Worm (Caenorhabditis elegans) whole organism, L4 larva: ENCODE results near the gene C08B6.10.
A peak's percentile ranks its signal among the peaks of the same experiment; 100 is the strongest.

Experiments
- F26F4.8 ChIP-seq: fragments of 200-800 bp; sonication (Bioruptor generic); conservative IDR thresholded peaks from 2 replicates; pipeline ENCODE4 v1.3.6; 2022; ENCODE audit warnings: missing genetic modification characterization, missing compliant biosample characterization
- F37D6.2 ChIP-seq: sonication (generic microtip); optimal IDR thresholded peaks from 2 replicates; lab custom pipeline; 2016; ENCODE audit warnings: mild to moderate bottlenecking, missing genetic modification characterization, missing compliant biosample characterization
- F44E2.7 ChIP-seq: fragments of 200-800 bp; sonication (Bioruptor generic); IDR thresholded peaks from 2 replicates; pipeline ENCODE4 v2.1.2; 2022; ENCODE audit warnings: missing genetic modification characterization, missing compliant biosample characterization
- T20F7.1 ChIP-seq: fragments of 200-800 bp; sonication (Bioruptor generic); optimal IDR thresholded peaks from 2 replicates; lab custom pipeline; 2018; ENCODE audit warnings: mild to moderate bottlenecking, missing genetic modification characterization, missing compliant biosample characterization
- Y5F2A.4 ChIP-seq: fragments of 200-800 bp; sonication (Bioruptor generic); optimal IDR thresholded peaks from 2 replicates; lab custom pipeline; 2018; ENCODE audit warnings: mild to moderate bottlenecking, missing genetic modification characterization, missing compliant biosample characterization
- aha-1 ChIP-seq: fragments of 150-350 bp; peaks from one replicate; lab custom pipeline; 2014; ENCODE audit warnings: missing biosample characterization, missing genetic modification characterization
- arid-1 ChIP-seq: fragments of 200-800 bp; sonication (Bioruptor generic); conservative IDR thresholded peaks from 2 replicates; pipeline ENCODE4 v1.3.6; 2022; ENCODE audit warnings: missing genetic modification reagents, missing genetic modification characterization, missing compliant biosample characterization
- ceh-32 ChIP-seq: sonication (generic microtip); optimal IDR thresholded peaks from 2 replicates; lab custom pipeline; 2016; ENCODE audit warnings: mild to moderate bottlenecking, missing genetic modification characterization, missing compliant biosample characterization; ENCODE audit not compliant: poor library complexity
- ces-1 ChIP-seq: fragments of 150-350 bp; sonication (generic microtip); optimal IDR thresholded peaks from 4 replicates; lab custom pipeline; 2014; ENCODE audit warnings: missing biosample characterization, missing genetic modification reagents, missing genetic modification characterization
- cey-2 ChIP-seq: sonication (generic microtip); optimal IDR thresholded peaks from 3 replicates; lab custom pipeline; 2017; ENCODE audit warnings: missing genetic modification characterization, mild to moderate bottlenecking, missing compliant biosample characterization, antibody characterized with exemption, borderline replicate concordance; ENCODE audit not compliant: insufficient read depth
- daf-16 ChIP-seq, 3 experiments: sonication (generic microtip); optimal IDR thresholded peaks; 2 replicates each; lab custom pipeline; 2016 to 2017; ENCODE audit warnings: missing genetic modification characterization in 3 of 3, missing genetic modification reagents in 3 of 3, mild to moderate bottlenecking in 2 of 3, missing compliant biosample characterization in 2 of 3, missing biosample characterization in 1 of 3, moderate library complexity in 1 of 3
- daf-19 ChIP-seq: fragments of 200-800 bp; sonication (Bioruptor generic); conservative IDR thresholded peaks from 2 replicates; pipeline ENCODE4 v1.3.6; 2022; ENCODE audit warnings: missing genetic modification characterization, missing compliant biosample characterization
- daf-8 ChIP-seq: fragments of 200-800 bp; sonication (Bioruptor generic); IDR thresholded peaks from 2 replicates; pipeline ENCODE4 v1.3.6; 2022; ENCODE audit warnings: missing genetic modification characterization, missing compliant biosample characterization
- dmd-6 ChIP-seq: fragments of 200-800 bp; sonication (Bioruptor generic); IDR thresholded peaks from 2 replicates; pipeline ENCODE4 v1.3.6; 2022; ENCODE audit warnings: missing genetic modification reagents, missing genetic modification characterization, missing compliant biosample characterization
- duxl-1 ChIP-seq: sonication (generic microtip); optimal IDR thresholded peaks from 2 replicates; lab custom pipeline; 2016; ENCODE audit warnings: mild to moderate bottlenecking, missing genetic modification characterization, moderate library complexity, missing compliant biosample characterization; ENCODE audit not compliant: poor library complexity
- dve-1 ChIP-seq: sonication (generic microtip); optimal IDR thresholded peaks from 2 replicates; lab custom pipeline; 2017; ENCODE audit warnings: antibody characterized with exemption, mild to moderate bottlenecking, missing genetic modification characterization, missing compliant biosample characterization; ENCODE audit not compliant: insufficient read depth
- fkh-10 ChIP-seq: fragments of 150-350 bp; optimal IDR thresholded peaks from 2 replicates; lab custom pipeline; 2014; ENCODE audit warnings: missing biosample characterization, missing genetic modification reagents, missing genetic modification characterization
- hlh-11 ChIP-seq: fragments of 200-800 bp; sonication (Bioruptor generic); optimal IDR thresholded peaks from 2 replicates; lab custom pipeline; 2018; ENCODE audit warnings: mild to moderate bottlenecking, missing genetic modification characterization, missing compliant biosample characterization
- lim-7 ChIP-seq: fragments of 200-800 bp; sonication (Bioruptor generic); IDR thresholded peaks from 2 replicates; pipeline ENCODE4 v1.3.6; 2022; ENCODE audit warnings: missing genetic modification characterization, missing compliant biosample characterization
- lin-15B ChIP-seq: fragments of 150-350 bp; sonication (generic microtip); optimal IDR thresholded peaks from 3 replicates; lab custom pipeline; 2014; ENCODE audit warnings: missing biosample characterization, missing genetic modification characterization
- lsy-2 ChIP-seq, 2 experiments: fragments of 150-350 bp in 1 of 2; sonication (generic microtip) in 1 of 2; optimal IDR thresholded peaks; 2 replicates each; lab custom pipeline; 2014 to 2017; ENCODE audit warnings: missing biosample characterization in 2 of 2, missing genetic modification characterization in 2 of 2
- madf-5 ChIP-seq, 2 experiments: fragments of 200-800 bp; sonication (Bioruptor generic); IDR thresholded peaks; 2 replicates each; pipeline ENCODE4 v1.3.6; 2022; ENCODE audit warnings: missing compliant biosample characterization in 2 of 2, missing genetic modification characterization in 2 of 2
- madf-9 ChIP-seq: fragments of 200-800 bp; sonication (Bioruptor generic); conservative IDR thresholded peaks from 2 replicates; pipeline ENCODE4 v1.3.6; 2022; ENCODE audit warnings: missing genetic modification reagents, missing genetic modification characterization, missing compliant biosample characterization
- mdl-1 ChIP-seq, 2 experiments: fragments of 150-350 bp in 1 of 2; sonication (generic microtip) in 1 of 2; optimal IDR thresholded peaks; 2 replicates each; lab custom pipeline; 2014 to 2017; ENCODE audit warnings: missing biosample characterization in 2 of 2, missing genetic modification characterization in 2 of 2
- mes-2 ChIP-seq: sonication (generic microtip); optimal IDR thresholded peaks from 2 replicates; lab custom pipeline; 2016; ENCODE audit warnings: missing genotype, mild to moderate bottlenecking, missing genetic modification characterization, missing compliant biosample characterization; ENCODE audit not compliant: poor library complexity, severe bottlenecking
- nhr-10 ChIP-seq: fragments of 150-350 bp; optimal IDR thresholded peaks from 2 replicates; lab custom pipeline; 2014; ENCODE audit warnings: missing biosample characterization, missing genetic modification characterization
- nhr-102 ChIP-seq: sonication (generic microtip); optimal IDR thresholded peaks from 2 replicates; lab custom pipeline; 2016; ENCODE audit warnings: mild to moderate bottlenecking, missing genetic modification characterization, moderate library complexity, missing compliant biosample characterization
- nhr-111 ChIP-seq: fragments of 200-800 bp; sonication (Bioruptor generic); optimal IDR thresholded peaks from 2 replicates; lab custom pipeline; 2018; ENCODE audit warnings: mild to moderate bottlenecking, missing genetic modification characterization, missing compliant biosample characterization
- nhr-25 ChIP-seq: sonication (generic microtip); optimal IDR thresholded peaks from 2 replicates; lab custom pipeline; 2017; ENCODE audit warnings: missing genetic modification characterization, mild to moderate bottlenecking, missing compliant biosample characterization, antibody characterized with exemption, moderate library complexity, borderline replicate concordance; ENCODE audit not compliant: insufficient read depth
- nhr-28 ChIP-seq: fragments of 150-350 bp; optimal IDR thresholded peaks from 2 replicates; lab custom pipeline; 2014; ENCODE audit warnings: missing biosample characterization, missing genetic modification characterization
- nhr-77 ChIP-seq: fragments of 150-350 bp; optimal IDR thresholded peaks from 2 replicates; lab custom pipeline; 2014; ENCODE audit warnings: missing biosample characterization, missing genetic modification characterization
- php-3 ChIP-seq: fragments of 200-800 bp; sonication (Bioruptor generic); IDR thresholded peaks from 2 replicates; pipeline ENCODE4 v1.3.6; 2022; ENCODE audit warnings: missing genetic modification reagents, missing genetic modification characterization, missing compliant biosample characterization
- pqm-1 ChIP-seq: sonication (generic microtip); optimal IDR thresholded peaks from 2 replicates; lab custom pipeline; 2017; ENCODE audit warnings: missing biosample characterization, missing genetic modification characterization
- set-16 ChIP-seq: fragments of 200-800 bp; sonication (Bioruptor generic); IDR thresholded peaks from 2 replicates; pipeline ENCODE4 v1.3.6; 2022; ENCODE audit warnings: missing genetic modification reagents, missing genetic modification characterization, missing compliant biosample characterization
- tag-97 ChIP-seq: fragments of 200-800 bp; sonication (Bioruptor generic); IDR thresholded peaks from 2 replicates; pipeline ENCODE4 v1.3.6; 2022; ENCODE audit warnings: missing genetic modification characterization, missing compliant biosample characterization
- tra-1 ChIP-seq: fragments of 200-800 bp; sonication (Bioruptor generic); IDR thresholded peaks from 2 replicates; pipeline ENCODE4 v1.3.6; 2022; ENCODE audit warnings: missing genetic modification reagents, missing genetic modification characterization, missing compliant biosample characterization
- unc-62 ChIP-seq, 3 experiments: fragments of 150-350 bp in 1 of 3; sonication (generic microtip); optimal IDR thresholded peaks in 2 of 3; peaks in 1 of 3; 1 replicate in 1 of 3; 2 replicates in 2 of 3; lab custom pipeline; 2014 to 2017; ENCODE audit warnings: missing biosample characterization in 3 of 3, missing genetic modification characterization in 3 of 3, missing genetic modification reagents in 3 of 3, missing genotype in 1 of 3
- zfp-3 ChIP-seq: fragments of 200-800 bp; sonication (Bioruptor generic); conservative IDR thresholded peaks from 2 replicates; pipeline ENCODE4 v1.3.6; 2022; ENCODE audit warnings: missing genetic modification reagents, missing genetic modification characterization, missing compliant biosample characterization
- zip-11 ChIP-seq: fragments of 200-800 bp; sonication (Bioruptor generic); IDR thresholded peaks from 2 replicates; pipeline ENCODE4 v1.3.6; 2022; ENCODE audit warnings: missing genetic modification characterization, missing compliant biosample characterization

The C08B6.10 gene

DNA sequence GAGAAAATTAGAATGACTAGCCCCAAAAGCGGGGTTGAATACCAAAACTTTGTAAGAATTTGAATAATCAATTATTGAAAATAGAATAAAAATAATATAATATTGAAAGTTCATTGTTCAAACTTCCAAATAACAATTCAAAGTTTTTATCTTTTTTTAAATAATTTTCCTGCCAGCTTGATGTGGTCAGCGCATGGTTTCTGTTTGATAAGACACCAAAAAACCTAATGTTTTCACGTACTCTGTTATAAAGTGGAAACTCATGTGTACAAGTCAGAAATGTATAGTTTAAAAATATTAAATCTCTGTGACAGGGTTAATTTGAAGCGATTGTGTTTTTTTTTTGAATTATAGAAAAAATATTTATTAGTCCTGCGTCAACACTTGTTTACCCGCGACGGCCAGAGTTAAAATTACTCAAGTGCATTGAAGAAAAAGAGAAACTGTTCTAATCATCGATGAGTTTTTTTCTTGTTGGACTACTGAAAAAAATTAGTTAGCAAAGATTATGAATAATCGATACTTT is 20.4 kb upstream of the C08B6.10 start, which contains the start of gene ugt-17:
Gene ugt-17, minus strand, starts transcription at position 180 of the 526 bp plus-strand sequence.
- peak; percentile 61 for TF ChIP-seq nhr-77
- TF ChIP-seq nhr-28 (tag; lab: Kevin White, UChicago): peak; percentile 65
- TF ChIP-seq nhr-102: peak; percentile 7
- TF ChIP-seq hlh-11 (tag; lab: Kevin White, UChicago): peak; percentile 50
- TF ChIP-seq pqm-1 (tag; lab: Kevin White, UChicago): peak; percentile 74
- no peak for TF ChIP-seq mdl-1 (tag; optimal IDR thresholded peaks at IDR 0.05; lab: Kevin White, UChicago)
- peak; percentile 70 for TF ChIP-seq dve-1 (tag; lab: Kevin White, UChicago)
- TF ChIP-seq dmd-6 (GFP tag; lab: Robert Waterston, UW): peak; percentile 78
- TF ChIP-seq daf-16 (GFP tag; optimal IDR thresholded peaks at IDR 0.05; lab: Kevin White, UChicago): no peak
- peak; percentile 91 for TF ChIP-seq daf-16 (tag; optimal IDR thresholded peaks at IDR 0.05; lab: Kevin White, UChicago)
- TF ChIP-seq php-3 (GFP tag; lab: Robert Waterston, UW): peak; percentile 60; the same call in 1 of the 2 replicates
- TF ChIP-seq F37D6.2 (tag; lab: Kevin White, UChicago): no peak
- no peak for TF ChIP-seq T20F7.1 (GFP tag; lab: Kevin White, UChicago)

DNA sequence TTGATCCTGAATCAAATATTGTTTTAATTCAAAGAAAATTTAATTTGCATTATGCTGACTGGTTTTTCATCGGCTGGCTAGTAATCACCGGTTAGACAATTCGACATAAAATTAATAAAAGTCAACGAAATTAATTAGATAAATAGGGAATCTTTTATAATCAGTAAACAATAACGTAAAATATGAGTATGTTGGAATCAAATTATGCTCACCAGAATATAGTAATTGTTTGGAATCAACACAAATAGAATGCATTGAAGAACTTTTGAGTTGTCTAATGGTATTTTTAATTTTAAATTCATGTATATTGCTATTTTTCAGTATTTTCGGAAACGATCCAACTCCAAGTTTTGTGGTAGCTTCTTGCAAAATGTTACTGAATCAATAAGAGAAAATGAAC is 19.9 kb upstream of the C08B6.10 start, which contains the start of gene C08B6.2:
Gene C08B6.2, plus strand, starts transcription at position 301 of the 400 bp plus-strand sequence.
- TF ChIP-seq nhr-111 (GFP tag; lab: Kevin White, UChicago) (no peak), aha-1 (tag; lab: Kevin White, UChicago) (peak; percentile 44), nhr-10 (tag; lab: Kevin White, UChicago) (no peak), set-16 (GFP tag; lab: Robert Waterston, UW) (no peak), daf-19 (GFP tag; lab: Robert Waterston, UW) (no peak), madf-9 (GFP tag; lab: Robert Waterston, UW) (no peak)

DNA sequence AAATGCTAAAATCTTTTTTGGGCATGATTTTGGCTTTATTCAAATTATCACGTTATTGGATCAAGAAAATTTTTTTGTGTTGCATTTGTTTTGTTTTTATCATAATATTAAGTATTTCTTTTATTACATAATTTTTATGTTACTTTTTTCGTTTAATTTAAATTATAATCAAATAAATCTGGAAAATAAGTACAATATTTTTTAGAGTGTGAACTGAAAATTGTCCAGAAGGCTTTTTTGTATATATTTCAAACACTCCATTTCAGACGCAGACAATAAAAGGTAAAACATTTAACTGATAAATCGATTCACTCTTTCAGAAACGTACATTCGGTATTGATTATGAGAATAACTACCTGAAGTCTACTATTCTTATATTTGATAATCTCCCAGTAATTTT is 18.0 kb upstream of the C08B6.10 start, which contains the start of gene C08B6.11:
Gene C08B6.11, plus strand, starts transcription at position 301 of the 400 bp plus-strand sequence.
- TF ChIP-seq hlh-11 (tag; lab: Kevin White, UChicago): no peak
- no peak for TF ChIP-seq arid-1 (GFP tag; lab: Robert Waterston, UW)
- no peak for TF ChIP-seq lim-7
- TF ChIP-seq mdl-1 (tag; optimal IDR thresholded peaks at IDR 0.05; lab: Kevin White, UChicago): no peak

DNA sequence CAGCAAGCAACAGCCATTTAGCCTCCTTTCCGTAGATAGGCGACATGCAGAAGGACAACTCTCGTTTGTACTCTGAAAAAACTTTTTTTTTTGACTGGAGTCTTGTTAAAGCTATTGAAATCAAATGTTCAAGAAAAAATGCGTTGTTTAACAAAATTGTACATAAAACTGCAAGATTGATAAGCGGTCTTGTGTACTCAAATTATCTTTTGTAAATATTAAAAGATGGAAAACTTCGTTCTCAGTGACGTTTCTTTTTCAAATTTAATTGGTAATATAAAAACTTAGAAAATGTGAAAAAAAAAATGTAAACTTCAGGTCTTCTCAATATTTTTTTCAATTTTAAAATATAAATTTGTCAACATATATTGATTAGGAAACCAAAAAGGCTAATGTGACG is 14.2 kb upstream of the C08B6.10 start:
- TF ChIP-seq mes-2: no peak
- no peak for TF ChIP-seq zip-11 (GFP tag; lab: Robert Waterston, UW)
- no peak for TF ChIP-seq F26F4.8 (GFP tag; lab: Robert Waterston, UW)
- peak; percentile 17 for TF ChIP-seq nhr-28 (tag; lab: Kevin White, UChicago)
- no peak for TF ChIP-seq duxl-1 (tag; lab: Kevin White, UChicago)
- TF ChIP-seq lsy-2 (tag; optimal IDR thresholded peaks at IDR 0.05; lab: Kevin White, UChicago): no peak
- no peak for TF ChIP-seq cey-2 (tag; lab: Kevin White, UChicago)
- TF ChIP-seq tag-97 (GFP tag; lab: Robert Waterston, UW): no peak
- TF ChIP-seq fkh-10: no peak
- no peak for TF ChIP-seq nhr-25 (tag; lab: Kevin White, UChicago)
- no peak for TF ChIP-seq F44E2.7 (GFP tag; lab: Robert Waterston, UW)
- no peak for TF ChIP-seq php-3 (GFP tag; lab: Robert Waterston, UW)
- no peak for TF ChIP-seq tra-1
- no peak for TF ChIP-seq ces-1
- no peak for TF ChIP-seq Y5F2A.4 (GFP tag; lab: Kevin White, UChicago)
- TF ChIP-seq daf-8 (GFP tag; lab: Robert Waterston, UW): no peak
- no peak for TF ChIP-seq madf-5 (GFP tag; IDR thresholded peaks at IDR 0.05; lab: Robert Waterston, UW)
- TF ChIP-seq unc-62 (GFP tag; optimal IDR thresholded peaks at IDR 0.05 in 1 of 2; lab: Kevin White, UChicago): no peak
- no peak for TF ChIP-seq unc-62 (tag; optimal IDR thresholded peaks at IDR 0.05; lab: Kevin White, UChicago)
- TF ChIP-seq daf-16 (GFP tag; optimal IDR thresholded peaks at IDR 0.05; lab: Kevin White, UChicago): no peak
- peak; percentile 53 for TF ChIP-seq daf-16 (tag; optimal IDR thresholded peaks at IDR 0.05; lab: Kevin White, UChicago)
- no peak for TF ChIP-seq zfp-3
- TF ChIP-seq lin-15B (tag; lab: Kevin White, UChicago): no peak
- TF ChIP-seq ceh-32 (tag; lab: Kevin White, UChicago): no peak
- TF ChIP-seq mdl-1 (tag; optimal IDR thresholded peaks at IDR 0.05; lab: Kevin White, UChicago): no peak
- TF ChIP-seq pqm-1 (tag; lab: Kevin White, UChicago): peak; percentile 44
